Fruit fly (Drosophila melanogaster) whole organism, prepupa: ENCODE measurements around the gene Fancd2.

Experiments
- Blimp-1 ChIP-seq: fragments of 200-800 bp; sonication (Bioruptor generic); optimal IDR thresholded peaks from 3 replicates; lab custom pipeline; 2017; ENCODE audit warnings: missing biosample characterization, missing genetic modification characterization, mild to moderate bottlenecking, moderate library complexity, missing genetic modification reagents
- CG10631 ChIP-seq: fragments of 200-800 bp; sonication (Bioruptor generic); optimal IDR thresholded peaks from 2 replicates; lab custom pipeline; 2016; ENCODE audit warnings: missing biosample characterization, missing genetic modification characterization
- CG10669 ChIP-seq: fragments of 200-800 bp; sonication (Bioruptor generic); optimal IDR thresholded peaks from 3 replicates; lab custom pipeline; 2018; ENCODE audit warnings: missing biosample characterization, mild to moderate bottlenecking, missing genetic modification characterization, moderate library complexity
- CG11294 ChIP-seq: fragments of 200-800 bp; sonication (Bioruptor generic); IDR thresholded peaks from 2 replicates; pipeline ENCODE4 v1.3.6; 2022; ENCODE audit warnings: missing biosample characterization, missing genetic modification characterization
- CG11762 ChIP-seq: fragments of 200-800 bp; sonication (Bioruptor generic); optimal IDR thresholded peaks from 3 replicates; lab custom pipeline; 2016; ENCODE audit warnings: missing biosample characterization, missing genetic modification characterization; ENCODE audit not compliant: insufficient read depth
- CG11902 ChIP-seq: fragments of 200-800 bp; sonication (Bioruptor generic); optimal IDR thresholded peaks from 3 replicates; lab custom pipeline; 2016; ENCODE audit warnings: missing biosample characterization, missing genetic modification characterization
- CG15336 ChIP-seq: fragments of 200-800 bp; sonication (Bioruptor generic); IDR thresholded peaks from 2 replicates; pipeline ENCODE4 v1.3.6; 2022; ENCODE audit warnings: missing biosample characterization, missing genetic modification characterization
- CG1621 ChIP-seq: fragments of 200-800 bp; sonication (Bioruptor generic); optimal IDR thresholded peaks from 3 replicates; lab custom pipeline; 2018; ENCODE audit warnings: missing biosample characterization, mild to moderate bottlenecking, missing genetic modification characterization
- CG3032 ChIP-seq: fragments of 200-800 bp; optimal IDR thresholded peaks from 2 replicates; lab custom pipeline; 2019; ENCODE audit warnings: missing biosample characterization, mild to moderate bottlenecking, missing genetic modification characterization, moderate library complexity
- CG31627 ChIP-seq: fragments of 200-800 bp; sonication (Bioruptor generic); optimal IDR thresholded peaks from 3 replicates; lab custom pipeline; 2016; ENCODE audit warnings: missing biosample characterization, missing genetic modification characterization
- CG32006 ChIP-seq: fragments of 200-800 bp; sonication (Bioruptor generic); optimal IDR thresholded peaks from 3 replicates; lab custom pipeline; 2017; ENCODE audit warnings: missing biosample characterization, mild to moderate bottlenecking, missing genetic modification characterization
- CG34406 ChIP-seq: fragments of 200-800 bp; sonication (Bioruptor generic); optimal IDR thresholded peaks from 3 replicates; lab custom pipeline; 2016; ENCODE audit warnings: missing biosample characterization, missing genetic modification characterization
- CG3919 ChIP-seq: fragments of 200-800 bp; sonication (Bioruptor generic); optimal IDR thresholded peaks from 3 replicates; lab custom pipeline; 2016; ENCODE audit warnings: missing biosample characterization, missing genetic modification characterization
- CG4318 ChIP-seq: fragments of 200-800 bp; sonication (Bioruptor generic); optimal IDR thresholded peaks from 3 replicates; lab custom pipeline; 2017; ENCODE audit warnings: missing biosample characterization, mild to moderate bottlenecking, missing genetic modification characterization
- CG6163 ChIP-seq: fragments of 200-800 bp; sonication (Bioruptor generic); IDR thresholded peaks from 3 replicates; pipeline ENCODE4 v1.3.6; 2022; ENCODE audit warnings: missing biosample characterization, missing genetic modification characterization
- CG6276 ChIP-seq: fragments of 200-800 bp; sonication (Bioruptor generic); optimal IDR thresholded peaks from 2 replicates; lab custom pipeline; 2017; ENCODE audit warnings: missing biosample characterization, mild to moderate bottlenecking, missing genetic modification characterization
- CG6792 ChIP-seq: fragments of 200-800 bp; sonication (Bioruptor generic); optimal IDR thresholded peaks from 3 replicates; lab custom pipeline; 2016; ENCODE audit warnings: missing biosample characterization, missing genetic modification characterization
- CG6808 ChIP-seq: fragments of 200-800 bp; sonication (Bioruptor generic); optimal IDR thresholded peaks from 3 replicates; lab custom pipeline; 2017; ENCODE audit warnings: missing biosample characterization, missing genetic modification characterization, mild to moderate bottlenecking, moderate library complexity, missing genetic modification reagents
- CG6854 ChIP-seq: fragments of 200-800 bp; sonication (Bioruptor generic); optimal IDR thresholded peaks from 2 replicates; lab custom pipeline; 2017; ENCODE audit warnings: missing biosample characterization, mild to moderate bottlenecking, missing genetic modification characterization
- CG7368 ChIP-seq: fragments of 200-800 bp; sonication (Bioruptor generic); optimal IDR thresholded peaks from 3 replicates; lab custom pipeline; 2016; ENCODE audit warnings: missing biosample characterization, missing genetic modification characterization
- CG8119 ChIP-seq: fragments of 200-800 bp; sonication (Bioruptor generic); IDR thresholded peaks from 3 replicates; pipeline ENCODE4 v1.3.6; 2022; ENCODE audit warnings: missing biosample characterization, missing genetic modification characterization
- CG8319 ChIP-seq: fragments of 200-800 bp; sonication (Bioruptor generic); optimal IDR thresholded peaks from 3 replicates; lab custom pipeline; 2016; ENCODE audit warnings: missing biosample characterization, missing genetic modification characterization
- CG9139 ChIP-seq: fragments of 200-800 bp; sonication (Bioruptor generic); optimal IDR thresholded peaks from 3 replicates; lab custom pipeline; 2017; ENCODE audit warnings: missing biosample characterization, mild to moderate bottlenecking, missing genetic modification characterization
- Eip75B ChIP-seq: fragments of 200-800 bp; sonication (Bioruptor generic); optimal IDR thresholded peaks from 3 replicates; lab custom pipeline; 2016; ENCODE audit warnings: missing biosample characterization, missing genetic modification characterization
- Eip78C ChIP-seq: fragments of 200-800 bp; sonication (Bioruptor generic); peaks from one replicate; lab custom pipeline; 2016; ENCODE audit warnings: missing biosample characterization, missing genetic modification characterization
- Eip93F ChIP-seq: fragments of 200-800 bp; sonication (Bioruptor generic); optimal IDR thresholded peaks from 2 replicates; lab custom pipeline; 2016; ENCODE audit warnings: missing biosample characterization, mild to moderate bottlenecking, missing genetic modification characterization
- Ets21C ChIP-seq: fragments of 200-800 bp; sonication (Bioruptor generic); optimal IDR thresholded peaks from 3 replicates; lab custom pipeline; 2016; ENCODE audit warnings: missing biosample characterization, missing genetic modification characterization
- Ets96B ChIP-seq: fragments of 200-800 bp; optimal IDR thresholded peaks from 2 replicates; lab custom pipeline; 2019; ENCODE audit warnings: missing biosample characterization, mild to moderate bottlenecking, missing genetic modification characterization, moderate library complexity
- Hr38 ChIP-seq: sonication (Bioruptor generic); optimal IDR thresholded peaks from 2 replicates; lab custom pipeline; 2016; ENCODE audit warnings: missing biosample characterization, missing genetic modification characterization
- Hr39 ChIP-seq: fragments of 200-800 bp; sonication (Bioruptor generic); optimal IDR thresholded peaks from 2 replicates; lab custom pipeline; 2016; ENCODE audit warnings: missing biosample characterization, missing genetic modification characterization
- Hr4 ChIP-seq: fragments of 200-800 bp; sonication (Bioruptor generic); optimal IDR thresholded peaks from 3 replicates; lab custom pipeline; 2016; ENCODE audit warnings: missing biosample characterization, missing genetic modification characterization
- Lpt ChIP-seq: fragments of 200-800 bp; sonication (Bioruptor generic); optimal IDR thresholded peaks from 3 replicates; lab custom pipeline; 2016; ENCODE audit warnings: missing biosample characterization, missing genetic modification characterization
- Met ChIP-seq: fragments of 200-800 bp; sonication (Bioruptor generic); optimal IDR thresholded peaks from 3 replicates; lab custom pipeline; 2016; ENCODE audit warnings: missing biosample characterization, missing genetic modification characterization
- OdsH ChIP-seq: fragments of 200-800 bp; sonication (Bioruptor generic); optimal IDR thresholded peaks from 3 replicates; lab custom pipeline; 2016; ENCODE audit warnings: missing biosample characterization, missing genetic modification characterization
- Sox14 ChIP-seq: fragments of 200-800 bp; sonication (Bioruptor generic); optimal IDR thresholded peaks from 3 replicates; lab custom pipeline; 2016; ENCODE audit warnings: missing biosample characterization, missing genetic modification characterization
- Sox15 ChIP-seq: fragments of 200-800 bp; sonication (Bioruptor generic); optimal IDR thresholded peaks from 3 replicates; lab custom pipeline; 2016; ENCODE audit warnings: missing biosample characterization, missing genetic modification characterization
- achi ChIP-seq: fragments of 200-800 bp; sonication (Bioruptor generic); optimal IDR thresholded peaks from 3 replicates; lab custom pipeline; 2016; ENCODE audit warnings: missing biosample characterization, missing genetic modification characterization
- acj6 ChIP-seq: fragments of 200-800 bp; sonication (Bioruptor generic); optimal IDR thresholded peaks from 3 replicates; lab custom pipeline; 2016; ENCODE audit warnings: missing biosample characterization, missing genetic modification characterization
- cyc ChIP-seq: fragments of 200-800 bp; sonication (Bioruptor generic); optimal IDR thresholded peaks from 3 replicates; lab custom pipeline; 2016; ENCODE audit warnings: missing biosample characterization, missing genetic modification characterization
- eg ChIP-seq: fragments of 200-800 bp; sonication (Bioruptor generic); IDR thresholded peaks from 3 replicates; pipeline ENCODE4 v1.3.6; 2022; ENCODE audit warnings: missing biosample characterization, missing genetic modification characterization
- esn ChIP-seq: fragments of 200-800 bp; sonication (Bioruptor generic); optimal IDR thresholded peaks from 2 replicates; lab custom pipeline; 2016; ENCODE audit warnings: missing biosample characterization, mild to moderate bottlenecking, missing genetic modification characterization, moderate library complexity
- fd59A ChIP-seq: fragments of 200-800 bp; sonication (Bioruptor generic); optimal IDR thresholded peaks from 2 replicates; lab custom pipeline; 2017; ENCODE audit warnings: missing biosample characterization, mild to moderate bottlenecking, missing genetic modification characterization, missing genetic modification reagents
- fd85E ChIP-seq: fragments of 200-800 bp; sonication (Bioruptor generic); optimal IDR thresholded peaks from 3 replicates; lab custom pipeline; 2016; ENCODE audit warnings: missing biosample characterization, missing genetic modification characterization
- fkh ChIP-seq: fragments of 200-800 bp; sonication (Bioruptor generic); optimal IDR thresholded peaks from 3 replicates; lab custom pipeline; 2017; ENCODE audit warnings: missing biosample characterization, mild to moderate bottlenecking, missing genetic modification characterization, moderate library complexity
- net ChIP-seq: fragments of 200-800 bp; sonication (Bioruptor generic); optimal IDR thresholded peaks from 3 replicates; lab custom pipeline; 2016; ENCODE audit warnings: missing biosample characterization, missing genetic modification characterization
- pdm3 ChIP-seq: fragments of 200-800 bp; sonication (Bioruptor generic); optimal IDR thresholded peaks from 3 replicates; lab custom pipeline; 2016; ENCODE audit warnings: missing biosample characterization, missing genetic modification characterization
- salr ChIP-seq, 2 experiments: fragments of 200-800 bp; sonication (Bioruptor generic); optimal IDR thresholded peaks; 3 replicates each; lab custom pipeline; 2016 to 2018; ENCODE audit warnings: missing biosample characterization in 2 of 2, missing genetic modification characterization in 2 of 2, mild to moderate bottlenecking in 1 of 2
- spab ChIP-seq: fragments of 200-800 bp; sonication (Bioruptor generic); optimal IDR thresholded peaks from 2 replicates; lab custom pipeline; 2017; ENCODE audit warnings: missing biosample characterization, mild to moderate bottlenecking, missing genetic modification characterization, missing genetic modification reagents
- ss ChIP-seq, 2 experiments: fragments of 200-800 bp; sonication (Bioruptor generic); optimal IDR thresholded peaks; 2 replicates in 1 of 2; 3 replicates in 1 of 2; lab custom pipeline; 2017 to 2018; ENCODE audit warnings: mild to moderate bottlenecking in 2 of 2, missing biosample characterization in 2 of 2, missing genetic modification characterization in 2 of 2, moderate library complexity in 1 of 2
- svp ChIP-seq: fragments of 200-800 bp; sonication (Bioruptor generic); peaks from one replicate; lab custom pipeline; 2016; ENCODE audit warnings: missing biosample characterization, missing genetic modification characterization
- topi ChIP-seq: fragments of 200-800 bp; sonication (Bioruptor generic); optimal IDR thresholded peaks from 3 replicates; lab custom pipeline; 2016; ENCODE audit warnings: missing biosample characterization, missing genetic modification characterization
- vri ChIP-seq: fragments of 200-800 bp; sonication (Bioruptor generic); optimal IDR thresholded peaks from 3 replicates; lab custom pipeline; 2016; ENCODE audit warnings: missing biosample characterization, mild to moderate bottlenecking, missing genetic modification characterization

The Fancd2 gene

dm6 chr3R:20773174-20773573, 42.8 kb downstream of the Fancd2 start:
- TF ChIP-seq CG11902 (GFP tag; lab: Kevin White, UChicago) (no peak), acj6 (GFP tag; lab: Kevin White, UChicago) (peak; percentile 39), Sox15 (no peak), CG10669 (GFP tag; lab: Kevin White, UChicago) (peak; percentile 67), salr (GFP tag; optimal IDR thresholded peaks at IDR 0.05; lab: Kevin White, UChicago) (no peak), achi (GFP tag; lab: Kevin White, UChicago) (peak; percentile 45), CG34406 (GFP tag; lab: Kevin White, UChicago) (no peak), Blimp-1 (GFP tag; lab: Kevin White, UChicago) (no peak), fd85E (GFP tag; lab: Kevin White, UChicago) (no peak), Ets21C (GFP tag; lab: Kevin White, UChicago) (no peak), topi (GFP tag; lab: Kevin White, UChicago) (no peak), OdsH (GFP tag; lab: Kevin White, UChicago) (peak; percentile 30), Met (GFP tag; lab: Kevin White, UChicago) (peak; percentile 24), Sox14 (peak; percentile 29), CG3032 (tag; lab: Kevin White, UChicago) (peak; percentile 40), CG3919 (GFP tag; lab: Kevin White, UChicago) (peak; percentile 59), CG31627 (no peak), Eip93F (GFP tag; lab: Kevin White, UChicago) (no peak), CG1621 (tag; lab: Kevin White, UChicago) (peak; percentile 43), Eip78C (GFP tag; lab: Kevin White, UChicago) (peak; percentile 86), esn (GFP tag; lab: Kevin White, UChicago) (peak; percentile 39), Eip75B (GFP tag; lab: Kevin White, UChicago) (peak; percentile 65), cyc (GFP tag; lab: Kevin White, UChicago) (peak; percentile 0), ss (GFP tag; optimal IDR thresholded peaks at IDR 0.05; lab: Kevin White, UChicago) (peak; percentile 56 to 64), CG6808 (peak; percentile 51), Ets96B (peak; percentile 47), fkh (GFP tag; lab: Kevin White, UChicago) (no peak), eg (GFP tag; lab: Robert Waterston, UW) (no peak; the same call in 2 of the 3 replicates), CG11762 (GFP tag; lab: Kevin White, UChicago) (no peak), CG8119 (0 out of 3 replicates have a peak, but pooled peaks have one; percentile 17), CG11294 (GFP tag; lab: Robert Waterston, UW) (no peak), CG8319 (no peak), CG9139 (no peak), CG10631 (GFP tag; lab: Kevin White, UChicago) (peak; percentile 46), CG32006 (GFP tag; lab: Kevin White, UChicago) (peak; percentile 10), CG15336 (GFP tag; lab: Robert Waterston, UW) (0 out of 2 replicates have a peak, but pooled peaks have one; percentile 35), CG4318 (GFP tag; lab: Kevin White, UChicago) (no peak), vri (GFP tag; lab: Kevin White, UChicago) (no peak), net (peak; percentile 6), Hr38 (GFP tag; lab: Kevin White, UChicago) (no peak), CG6276 (no peak), spab (GFP tag; lab: Kevin White, UChicago) (peak; percentile 36), CG6163 (GFP tag; lab: Robert Waterston, UW) (0 out of 3 replicates have a peak, but pooled peaks have one; percentile 52), fd59A (peak; percentile 17), Hr4 (peak; percentile 11), pdm3 (GFP tag; lab: Kevin White, UChicago) (peak; percentile 53), svp (peak; percentile 69), CG6854 (no peak), Hr39 (GFP tag; lab: Kevin White, UChicago) (no peak), CG6792 (GFP tag; lab: Kevin White, UChicago) (peak; percentile 42), Lpt (GFP tag; lab: Kevin White, UChicago) (no peak), CG7368 (peak; percentile 63)
